Worm (Caenorhabditis elegans) whole organism, young adult: Measurements from ENCODE around the gene trm-1.

ENCODE experiments used
- C06A6.2 ChIP-seq: fragments of 200-800 bp; sonication (Bioruptor generic); conservative IDR thresholded peaks from 2 replicates; pipeline ENCODE4 v1.3.6; 2022; ENCODE audit warnings: missing genetic modification characterization, missing compliant biosample characterization
- C17E4.6 ChIP-seq: fragments of 200-800 bp; sonication (Bioruptor generic); IDR thresholded peaks from 2 replicates; pipeline ENCODE4 v1.3.6; 2022; ENCODE audit warnings: missing genetic modification reagents, missing genetic modification characterization, missing compliant biosample characterization
- D2030.7 ChIP-seq: fragments of 200-800 bp; sonication (Bioruptor generic); IDR thresholded peaks from 2 replicates; pipeline ENCODE4 v1.3.6; 2022; ENCODE audit warnings: missing genetic modification reagents, missing genetic modification characterization, missing compliant biosample characterization
- F23B12.7 ChIP-seq: sonication (generic microtip); optimal IDR thresholded peaks from 2 replicates; lab custom pipeline; 2017; ENCODE audit warnings: missing genetic modification characterization, mild to moderate bottlenecking, missing compliant biosample characterization, antibody characterized with exemption, moderate library complexity; ENCODE audit not compliant: insufficient read depth
- F39B2.1 ChIP-seq: fragments of 200-800 bp; sonication (Bioruptor generic); IDR thresholded peaks from 2 replicates; pipeline ENCODE4 v1.3.6; 2022; ENCODE audit warnings: missing genetic modification reagents, missing genetic modification characterization, missing compliant biosample characterization
- K12H6.12 ChIP-seq: fragments of 200-800 bp; sonication (Bioruptor generic); optimal IDR thresholded peaks from 2 replicates; lab custom pipeline; 2018; ENCODE audit warnings: mild to moderate bottlenecking, missing genetic modification characterization, missing compliant biosample characterization
- Y79H2A.3 ChIP-seq: fragments of 200-800 bp; sonication (Bioruptor generic); conservative IDR thresholded peaks from 2 replicates; pipeline ENCODE4 v1.3.6; 2022; ENCODE audit warnings: missing genetic modification reagents, missing genetic modification characterization, missing compliant biosample characterization
- ZK185.1 ChIP-seq: sonication (generic microtip); optimal IDR thresholded peaks from 2 replicates; lab custom pipeline; 2016; ENCODE audit warnings: mild to moderate bottlenecking, missing genetic modification characterization, missing compliant biosample characterization; ENCODE audit not compliant: poor library complexity, severe bottlenecking
- akir-1 ChIP-seq: fragments of 200-800 bp; sonication (Bioruptor generic); optimal IDR thresholded peaks from 2 replicates; lab custom pipeline; 2018; ENCODE audit warnings: mild to moderate bottlenecking, missing genetic modification characterization, moderate library complexity, missing compliant biosample characterization
- attf-3 ChIP-seq: fragments of 200-800 bp; sonication (Bioruptor generic); conservative IDR thresholded peaks from 2 replicates; pipeline ENCODE4 v1.3.6; 2022; ENCODE audit warnings: missing genetic modification reagents, missing genetic modification characterization, missing compliant biosample characterization
- cebp-1 ChIP-seq, 2 experiments: fragments of 200-800 bp in 1 of 2; sonication (Bioruptor generic) in 1 of 2; sonication (generic microtip) in 1 of 2; IDR thresholded peaks in 1 of 2; optimal IDR thresholded peaks in 1 of 2; 2 replicates each; pipeline versions ENCODE4 v1.3.6 to Lab custom; 2017 to 2022; ENCODE audit warnings: missing compliant biosample characterization in 2 of 2, missing genetic modification characterization in 2 of 2, mild to moderate bottlenecking in 1 of 2, missing genetic modification reagents in 1 of 2, moderate library complexity in 1 of 2
- ceh-100 ChIP-seq: fragments of 200-800 bp; sonication (Bioruptor generic); IDR thresholded peaks from 2 replicates; pipeline ENCODE4 v1.3.6; 2022; ENCODE audit warnings: missing genetic modification reagents, missing genetic modification characterization, missing compliant biosample characterization
- ceh-27 ChIP-seq: fragments of 200-800 bp; sonication (Bioruptor generic); optimal IDR thresholded peaks from 2 replicates; lab custom pipeline; 2018; ENCODE audit warnings: mild to moderate bottlenecking, missing genetic modification characterization, moderate library complexity, missing compliant biosample characterization
- ceh-40 ChIP-seq: fragments of 200-800 bp; sonication (Bioruptor generic); IDR thresholded peaks from 2 replicates; pipeline ENCODE4 v1.3.6; 2022; ENCODE audit warnings: missing genetic modification characterization, missing compliant biosample characterization
- die-1 ChIP-seq: sonication (generic microtip); optimal IDR thresholded peaks from 2 replicates; lab custom pipeline; 2016; ENCODE audit warnings: missing genotype, mild to moderate bottlenecking, missing genetic modification characterization, missing compliant biosample characterization
- efl-1 ChIP-seq: fragments of 150-350 bp; optimal IDR thresholded peaks from 2 replicates; lab custom pipeline; 2014; ENCODE audit warnings: missing biosample characterization, missing genetic modification reagents, missing genetic modification characterization
- egrh-3 ChIP-seq: fragments of 200-800 bp; sonication (Bioruptor generic); IDR thresholded peaks from 2 replicates; pipeline ENCODE4 v1.3.6; 2022; ENCODE audit warnings: missing genetic modification reagents, missing genetic modification characterization, missing compliant biosample characterization
- hmg-1.2 ChIP-seq: fragments of 200-800 bp; sonication (Bioruptor generic); IDR thresholded peaks from 2 replicates; pipeline ENCODE4 v1.3.6; 2022; ENCODE audit warnings: missing genetic modification reagents, missing genetic modification characterization, missing compliant biosample characterization
- hsf-1 ChIP-seq: fragments of 200-800 bp; sonication (Bioruptor generic); IDR thresholded peaks from 2 replicates; pipeline ENCODE4 v1.3.6; 2022; ENCODE audit warnings: missing genetic modification reagents, missing genetic modification characterization, missing compliant biosample characterization
- lin-35 ChIP-seq, 3 experiments: fragments of 150-350 bp in 2 of 3; sonication (generic microtip) in 1 of 3; optimal IDR thresholded peaks; 2 replicates each; lab custom pipeline; 2014 to 2018; ENCODE audit warnings: missing biosample characterization in 3 of 3, missing genetic modification characterization in 3 of 3, missing genetic modification reagents in 3 of 3
- mel-28 ChIP-seq: sonication (generic microtip); optimal IDR thresholded peaks from 2 replicates; lab custom pipeline; 2016; ENCODE audit warnings: borderline replicate concordance, mild to moderate bottlenecking, missing genetic modification characterization, missing compliant biosample characterization
- mes-4 ChIP-seq: sonication (generic microtip); optimal IDR thresholded peaks from 2 replicates; lab custom pipeline; 2016; ENCODE audit warnings: missing genotype, missing genetic modification characterization, missing compliant biosample characterization
- nhr-80 ChIP-seq: sonication (generic microtip); optimal IDR thresholded peaks from 2 replicates; lab custom pipeline; 2016; ENCODE audit warnings: missing genetic modification characterization, missing compliant biosample characterization
- rpc-1 ChIP-seq, 2 experiments: fragments of 150-350 bp in 1 of 2; sonication (generic microtip) in 1 of 2; optimal IDR thresholded peaks; 2 replicates each; lab custom pipeline; 2014 to 2018; ENCODE audit warnings: missing biosample characterization in 1 of 2, missing genetic modification characterization in 1 of 2, missing genetic modification reagents in 1 of 2, missing genotype in 1 of 2
- sdz-38 ChIP-seq: sonication (generic microtip); optimal IDR thresholded peaks from 2 replicates; lab custom pipeline; 2016; ENCODE audit warnings: missing genotype, missing genetic modification characterization, missing compliant biosample characterization
- tbx-9 ChIP-seq: sonication (generic microtip); optimal IDR thresholded peaks from 2 replicates; lab custom pipeline; 2016; ENCODE audit warnings: borderline replicate concordance, missing genetic modification characterization, inconsistent platforms, missing compliant biosample characterization
- xnd-1 ChIP-seq: sonication (generic microtip); optimal IDR thresholded peaks from 2 replicates; lab custom pipeline; 2016; ENCODE audit warnings: missing genotype, missing genetic modification reagents, missing genetic modification characterization, missing compliant biosample characterization
- ztf-3 ChIP-seq: fragments of 200-800 bp; sonication (Bioruptor generic); optimal IDR thresholded peaks from 2 replicates; lab custom pipeline; 2018; ENCODE audit warnings: mild to moderate bottlenecking, missing genetic modification characterization, missing compliant biosample characterization
- ztf-6 ChIP-seq: fragments of 200-800 bp; sonication (Bioruptor generic); IDR thresholded peaks from 2 replicates; pipeline ENCODE4 v1.3.6; 2022; ENCODE audit warnings: missing genetic modification reagents, missing genetic modification characterization, missing compliant biosample characterization

trm-1 gene

ce11 chrV:14177657-14178129, 7.7 kb downstream of the trm-1 start, which contains the start of gene ceh-74:
Gene ceh-74 (plus strand): TSS chrV:14178079.
- no peak for TF ChIP-seq akir-1 (GFP tag; lab: Kevin White, UChicago)
- TF ChIP-seq hmg-1.2 (GFP tag; lab: Robert Waterston, UW): peak; percentile 58

- TF ChIP-seq attf-3 (GFP tag; lab: Robert Waterston, UW) (no peak), F23B12.7 (tag; lab: Kevin White, UChicago) (no peak), efl-1 (GFP tag; lab: Kevin White, UChicago) (no peak), ceh-100 (GFP tag; lab: Robert Waterston, UW) (no peak), cebp-1 (GFP tag; IDR thresholded peaks at IDR 0.05; lab: Robert Waterston, UW) (no peak), cebp-1 (tag; optimal IDR thresholded peaks at IDR 0.05; lab: Kevin White, UChicago) (no peak), mel-28 (tag; lab: Kevin White, UChicago) (no peak), C06A6.2 (GFP tag; lab: Robert Waterston, UW) (no peak), egrh-3 (GFP tag; lab: Robert Waterston, UW) (no peak), hsf-1 (GFP tag; lab: Robert Waterston, UW) (no peak), D2030.7 (GFP tag; lab: Robert Waterston, UW) (no peak), tbx-9 (tag; lab: Kevin White, UChicago) (no peak)
These were observed 8.8 kb downstream of the trm-1 start for ce11 chrV:14176572-14176971.

ce11 chrV:14175216-14175615, 10.2 kb downstream of the trm-1 start, which contains the start of gene cest-2.2:
Gene cest-2.2 (minus strand): TSS chrV:14175355.
- TF ChIP-seq Y79H2A.3 (GFP tag; lab: Robert Waterston, UW): no peak
- no peak for TF ChIP-seq C17E4.6
- no peak for TF ChIP-seq rpc-1 (optimal IDR thresholded peaks at IDR 0.05; lab: Kevin White, UChicago)
- TF ChIP-seq rpc-1 (tag; optimal IDR thresholded peaks at IDR 0.05; lab: Kevin White, UChicago): no peak
- TF ChIP-seq mes-4 (tag; lab: Kevin White, UChicago): no peak
- TF ChIP-seq egrh-3 (GFP tag; lab: Robert Waterston, UW): no peak
- TF ChIP-seq ceh-27: no peak
- TF ChIP-seq nhr-80 (tag; lab: Kevin White, UChicago): peak; percentile 54

ce11 chrV:14171284-14171683, 14.1 kb downstream of the trm-1 start, which contains the start of gene cest-2.1:
Gene cest-2.1 (minus strand): TSS chrV:14171481.
- TF ChIP-seq xnd-1 (tag; lab: Kevin White, UChicago) (no peak), nhr-80 (tag; lab: Kevin White, UChicago) (peak; percentile 13)

- TF ChIP-seq ZK185.1 (tag; lab: Kevin White, UChicago): no peak
- no peak for TF ChIP-seq F39B2.1
- TF ChIP-seq die-1 (tag; lab: Kevin White, UChicago): no peak
- TF ChIP-seq ztf-6: no peak
- TF ChIP-seq cebp-1 (GFP tag; IDR thresholded peaks at IDR 0.05; lab: Robert Waterston, UW): no peak
- no peak for TF ChIP-seq cebp-1 (tag; optimal IDR thresholded peaks at IDR 0.05; lab: Kevin White, UChicago)
- no peak for TF ChIP-seq K12H6.12 (tag; lab: Kevin White, UChicago)
- no peak for TF ChIP-seq lin-35 (GFP tag; optimal IDR thresholded peaks at IDR 0.05; lab: Kevin White, UChicago)
- no peak for TF ChIP-seq sdz-38 (tag; lab: Kevin White, UChicago)
- no peak for TF ChIP-seq ceh-40 (GFP tag; lab: Robert Waterston, UW)
- TF ChIP-seq ceh-100 (GFP tag; lab: Robert Waterston, UW): no peak
- no peak for TF ChIP-seq ztf-3 (GFP tag; lab: Kevin White, UChicago)
These were observed 17.8 kb downstream of the trm-1 start, which contains the start of gene ocam-1 for ce11 chrV:14167629-14168028. Gene ocam-1 (minus strand): TSS chrV:14167729.
